Worm (Caenorhabditis elegans): ENCODE measurements around the gene abts-4.

The abts-4 gene

DNA sequence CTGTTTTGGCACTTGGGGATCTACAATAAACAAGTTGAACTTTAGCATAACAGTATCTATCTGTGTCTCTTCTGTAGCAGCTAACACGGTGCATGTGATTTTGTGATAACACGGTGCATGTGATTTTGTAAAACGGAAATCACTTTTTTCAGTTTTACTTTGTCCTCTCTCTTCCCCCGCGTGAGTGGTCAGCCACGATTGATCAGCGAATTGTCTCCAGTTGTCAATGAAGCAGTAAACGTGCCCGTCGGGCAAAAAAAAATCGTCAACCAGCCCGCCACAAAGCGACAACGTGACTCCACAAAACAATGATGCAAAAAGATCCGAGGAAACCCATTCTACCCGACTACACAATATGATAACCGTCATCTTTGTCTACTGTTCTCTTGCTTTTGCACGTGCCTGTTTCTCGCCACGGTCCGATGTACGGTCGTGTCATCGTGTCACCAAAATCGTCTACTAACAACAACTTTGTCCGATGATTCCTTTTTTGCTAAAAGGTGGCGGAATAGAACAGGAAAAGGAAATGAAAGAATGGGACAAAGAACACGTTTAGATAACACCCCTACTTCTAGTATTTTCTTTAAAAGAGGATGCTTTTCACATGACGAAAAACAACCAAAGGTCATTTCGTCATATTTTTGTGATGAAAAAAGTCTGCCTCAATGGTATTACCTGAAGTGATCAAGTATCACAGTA lies 12.3 kb downstream of the abts-4 start (continued):
- peak in 1 of 2 experiments; percentile 100 for TF ChIP-seq mdl-1 (tag; optimal IDR thresholded peaks at IDR 0.05)
- peak; percentile 37 to 59 for TF ChIP-seq lsy-2 (tag; optimal IDR thresholded peaks at IDR 0.05)
- TF ChIP-seq T26A8.4 (GFP tag; IDR thresholded peaks at IDR 0.05), result peak; percentile 73
- no peak for TF ChIP-seq egl-43 (GFP tag; IDR thresholded peaks at IDR 0.05)

ce11 chrX:6747906-6748356 lies 13.6 kb downstream of the abts-4 start:
- TF ChIP-seq nhr-6 (tag; optimal IDR thresholded peaks at IDR 0.05), result peak; percentile 77
- TF ChIP-seq nhr-111 (GFP tag; optimal IDR thresholded peaks at IDR 0.05), result no peak
- TF ChIP-seq Y48G9A.11 (GFP tag; IDR thresholded peaks at IDR 0.05), result peak; percentile 44; the same call in 1 of the 2 replicates
- no peak for TF ChIP-seq dmd-8 (GFP tag; IDR thresholded peaks at IDR 0.05)
- TF ChIP-seq jun-1 (tag; optimal IDR thresholded peaks at IDR 0.05), result peak; percentile 48
- peak; percentile 78 for TF ChIP-seq php-3 (GFP tag; IDR thresholded peaks at IDR 0.05)
- no peak for TF ChIP-seq R02D3.7 (tag; optimal IDR thresholded peaks at IDR 0.05)
- TF ChIP-seq daf-16 (GFP tag; optimal IDR thresholded peaks at IDR 0.05), result peak in 1 of 2 experiments; percentile 74
- peak; percentile 95 for TF ChIP-seq daf-16 (tag; optimal IDR thresholded peaks at IDR 0.05)
- peak; percentile 96 for TF ChIP-seq hlh-30 (tag; optimal IDR thresholded peaks at IDR 0.05; ENCODE audit: insufficient read depth)
- peak; percentile 83 for TF ChIP-seq mxl-2 (GFP tag; conservative IDR thresholded peaks at IDR 0.05)
- TF ChIP-seq nhr-11 (tag; optimal IDR thresholded peaks at IDR 0.05), result no peak
- peak; percentile 44 for TF ChIP-seq lin-13 (GFP tag; optimal IDR thresholded peaks at IDR 0.05)
- peak; percentile 1 for TF ChIP-seq dpl-1 (GFP tag; optimal IDR thresholded peaks at IDR 0.05)
- no peak for TF ChIP-seq nhr-10 (tag; optimal IDR thresholded peaks at IDR 0.05)
- TF ChIP-seq T20F7.1 (GFP tag; optimal IDR thresholded peaks at IDR 0.05), result peak; percentile 65
- peak; percentile 50; the same call in 1 of the 2 replicates for TF ChIP-seq Y75B8A.6 (GFP tag; IDR thresholded peaks at IDR 0.05)
- no peak for TF ChIP-seq fkh-10 (GFP tag; optimal IDR thresholded peaks at IDR 0.05)
- TF ChIP-seq snpc-4 (tag; optimal IDR thresholded peaks at IDR 0.05), result no peak
- TF ChIP-seq nhr-48 (tag; optimal IDR thresholded peaks at IDR 0.05), result peak; percentile 94
- peak; percentile 50 for TF ChIP-seq mes-2 (tag; optimal IDR thresholded peaks at IDR 0.05; ENCODE audit: poor library complexity, severe bottlenecking)
- TF ChIP-seq set-16 (GFP tag; IDR thresholded peaks at IDR 0.05), result peak; percentile 39
- TF ChIP-seq nhr-102 (tag; optimal IDR thresholded peaks at IDR 0.05), result peak; percentile 84
- TF ChIP-seq mdl-1 (tag; optimal IDR thresholded peaks at IDR 0.05), result peak in 1 of 2 experiments; percentile 99
- TF ChIP-seq dve-1 (tag; optimal IDR thresholded peaks at IDR 0.05; ENCODE audit: insufficient read depth), result peak; percentile 87
- peak; percentile 64 for TF ChIP-seq hmg-1.1 (GFP tag; IDR thresholded peaks at IDR 0.05)
- peak; percentile 97 for TF ChIP-seq dmd-6 (GFP tag; IDR thresholded peaks at IDR 0.05)
- peak in 1 of 2 experiments; percentile 85 for TF ChIP-seq hif-1 (tag; optimal IDR thresholded peaks at IDR 0.05)
- 0 out of 2 replicates have a peak, but pooled peaks have one; percentile 59 for TF ChIP-seq egl-43 (GFP tag; IDR thresholded peaks at IDR 0.05)
- peak; percentile 95 for TF ChIP-seq hlh-11 (tag; optimal IDR thresholded peaks at IDR 0.05)
- TF ChIP-seq gei-8 (GFP tag; optimal IDR thresholded peaks at IDR 0.05), result peak; percentile 76
- TF ChIP-seq unc-62 (GFP tag; optimal IDR thresholded peaks at IDR 0.05 in 1 of 2), result peak in 1 of 2 experiments; percentile 49
- TF ChIP-seq unc-62 (tag; optimal IDR thresholded peaks at IDR 0.05), result no peak
- TF ChIP-seq F10B5.3 (tag; optimal IDR thresholded peaks at IDR 0.05), result peak; percentile 33
- peak; percentile 19 for TF ChIP-seq duxl-1 (tag; optimal IDR thresholded peaks at IDR 0.05; ENCODE audit: poor library complexity)
- peak; percentile 95 for TF ChIP-seq aha-1 (tag)
- TF ChIP-seq lin-38 (GFP tag; IDR thresholded peaks at IDR 0.05), result peak; percentile 45
- TF ChIP-seq snpc-1.2 (GFP tag; IDR thresholded peaks at IDR 0.05), result no peak
- TF ChIP-seq nhr-77 (tag; optimal IDR thresholded peaks at IDR 0.05), result peak; percentile 7
- TF ChIP-seq mxl-3 (GFP tag; optimal IDR thresholded peaks at IDR 0.05), result peak; percentile 59
- no peak for TF ChIP-seq ceh-28 (tag; optimal IDR thresholded peaks at IDR 0.05)
- peak; percentile 74; the same call in 1 of the 2 replicates for TF ChIP-seq pha-4 (GFP tag; IDR thresholded peaks at IDR 0.05)
- peak; percentile 93 for TF ChIP-seq pha-4 (tag; optimal IDR thresholded peaks at IDR 0.05)
- TF ChIP-seq saeg-2 (GFP tag; IDR thresholded peaks at IDR 0.05), result 0 out of 2 replicates have a peak, but pooled peaks have one; percentile 34
- TF ChIP-seq ceh-20 (GFP tag; IDR thresholded peaks at IDR 0.05), result 0 out of 2 replicates have a peak, but pooled peaks have one; percentile 7
